Fruit fly (Drosophila melanogaster): Measurements from ENCODE around the gene TTLL1B.
A peak's percentile ranks its signal among the peaks of the same experiment; 100 is the strongest.

TTLL1B gene

dm6 chr3L:4625387-4626386, 22.4 kb upstream of the TTLL1B start, which contains the start of gene Src64B (continued):
- TF ChIP-seq CG16779 (GFP tag; IDR thresholded peaks at IDR 0.05): 0 out of 2 replicates have a peak, but pooled peaks have one; percentile 32
- peak; percentile 66 for TF ChIP-seq pzg (GFP tag; optimal IDR thresholded peaks at IDR 0.05)
- no peak for TF ChIP-seq CG7786 (GFP tag; optimal IDR thresholded peaks at IDR 0.05)
- no peak; the same call in 1 of the 2 replicates for TF ChIP-seq E2f1 (GFP tag; IDR thresholded peaks at IDR 0.05)
- no peak for TF ChIP-seq CG18764 (GFP tag; optimal IDR thresholded peaks at IDR 0.05)
- TF ChIP-seq Fer1 (GFP tag; optimal IDR thresholded peaks at IDR 0.05): peak; percentile 43
- no peak for TF ChIP-seq pan (optimal IDR thresholded peaks at IDR 0.05)
- TF ChIP-seq pan (GFP tag; optimal IDR thresholded peaks at IDR 0.05 in 1 of 2, IDR thresholded peaks at IDR 0.05 in 1 of 2): peak in 1 of 2 experiments; percentile 31
- peak; percentile 14 for TF ChIP-seq Meics (GFP tag; optimal IDR thresholded peaks at IDR 0.05)
- no peak for TF ChIP-seq HLH3B (GFP tag; IDR thresholded peaks at IDR 0.05)
- no peak for TF ChIP-seq tap (tag; optimal IDR thresholded peaks at IDR 0.05)
- peak; percentile 20 for TF ChIP-seq CG33213 (GFP tag; optimal IDR thresholded peaks at IDR 0.05)
- TF ChIP-seq rib (GFP tag; IDR thresholded peaks at IDR 0.05): peak; percentile 42; the same call in 1 of the 2 replicates
- peak; percentile 59 for TF ChIP-seq abd-A (tag; optimal IDR thresholded peaks at IDR 0.05)
- TF ChIP-seq sd (tag; optimal IDR thresholded peaks at IDR 0.05): peak; percentile 41
- no peak for TF ChIP-seq CG2120 (GFP tag; optimal IDR thresholded peaks at IDR 0.05)
- no peak for TF ChIP-seq CG4424 (GFP tag; optimal IDR thresholded peaks at IDR 0.05)
- peak; percentile 3 for TF ChIP-seq CG18262 (tag; optimal IDR thresholded peaks at IDR 0.05)
- no peak for TF ChIP-seq CG10959 (GFP tag; IDR thresholded peaks at IDR 0.05)
- TF ChIP-seq Xrp1 (GFP tag; IDR thresholded peaks at IDR 0.05): no peak
- peak; percentile 38 for TF ChIP-seq gfzf (GFP tag; optimal IDR thresholded peaks at IDR 0.05)
- TF ChIP-seq CG8924 (tag; optimal IDR thresholded peaks at IDR 0.05): peak; percentile 83
- no peak for TF ChIP-seq CG3726 (GFP tag; IDR thresholded peaks at IDR 0.05)
- TF ChIP-seq CG34224 (GFP tag; IDR thresholded peaks at IDR 0.05; ENCODE audit: partially characterized antibody): 0 out of 3 replicates have a peak, but pooled peaks have one; percentile 29
- no peak for TF ChIP-seq oc (tag; optimal IDR thresholded peaks at IDR 0.05)
- TF ChIP-seq wdn (GFP tag; IDR thresholded peaks at IDR 0.05): no peak
- TF ChIP-seq CTCF (GFP tag; optimal IDR thresholded peaks at IDR 0.05): peak; percentile 29
- no peak for TF ChIP-seq da (GFP tag; optimal IDR thresholded peaks at IDR 0.05)
- TF ChIP-seq NC2β (GFP tag; optimal IDR thresholded peaks at IDR 0.05): peak; percentile 9
- peak; percentile 35 for TF ChIP-seq CG7839 (tag; optimal IDR thresholded peaks at IDR 0.05)
- TF ChIP-seq sqz (GFP tag; optimal IDR thresholded peaks at IDR 0.05): peak; percentile 14
- peak; percentile 55; the same call in 2 of the 3 replicates for TF ChIP-seq ci (GFP tag; IDR thresholded peaks at IDR 0.05)
- peak; percentile 80 for TF ChIP-seq CG42726 (GFP tag; IDR thresholded peaks at IDR 0.05; ENCODE audit: partially characterized antibody)
- TF ChIP-seq CG10147 (GFP tag; optimal IDR thresholded peaks at IDR 0.05): no peak
- no peak for TF ChIP-seq CG8388 (GFP tag; optimal IDR thresholded peaks at IDR 0.05)
- peak; percentile 38 for TF ChIP-seq CG17912 (GFP tag; optimal IDR thresholded peaks at IDR 0.05)
- TF ChIP-seq CG18619 (GFP tag; optimal IDR thresholded peaks at IDR 0.05): no peak
- no peak for TF ChIP-seq grn (GFP tag; optimal IDR thresholded peaks at IDR 0.05)
- no peak for TF ChIP-seq H15 (GFP tag; IDR thresholded peaks at IDR 0.05)
- TF ChIP-seq CG9817 (tag; optimal IDR thresholded peaks at IDR 0.05): no peak
- TF ChIP-seq yki (optimal IDR thresholded peaks at IDR 0.05): no peak
- TF ChIP-seq ranshi (GFP tag; IDR thresholded peaks at IDR 0.05): no peak
- no peak for TF ChIP-seq CG8089 (GFP tag; optimal IDR thresholded peaks at IDR 0.05)
- no peak for TF ChIP-seq chif (GFP tag; optimal IDR thresholded peaks at IDR 0.05)
- TF ChIP-seq fru (optimal IDR thresholded peaks at IDR 0.05): no peak
- TF ChIP-seq Abd-B (GFP tag; optimal IDR thresholded peaks at IDR 0.05): no peak
- no peak for TF ChIP-seq Atf-2 (GFP tag; optimal IDR thresholded peaks at IDR 0.05)
- TF ChIP-seq CG2678 (tag; optimal IDR thresholded peaks at IDR 0.05): peak; percentile 27
- peak; percentile 74 for TF ChIP-seq CG16813 (GFP tag; IDR thresholded peaks at IDR 0.05; ENCODE audit: partially characterized antibody)
- peak; percentile 56 for TF ChIP-seq CG12299 (tag; optimal IDR thresholded peaks at IDR 0.05)

Measured in whole organism, embryonic.